Fruit fly (Drosophila melanogaster): ENCODE data around the gene CG33298.

dm6 chr2L:9512401-9513198 lies 17.3 kb downstream of the CG33298 start:
- TF ChIP-seq CG7101 (tag; optimal IDR thresholded peaks at IDR 0.05) = no peak
- TF ChIP-seq toe (GFP tag; optimal IDR thresholded peaks at IDR 0.05) = no peak
- no peak for TF ChIP-seq tj (GFP tag; optimal IDR thresholded peaks at IDR 0.05)
- no peak for TF ChIP-seq CG12768 (GFP tag; optimal IDR thresholded peaks at IDR 0.05)
- TF ChIP-seq cic (GFP tag; optimal IDR thresholded peaks at IDR 0.05) = no peak
- TF ChIP-seq CG33017 (tag; optimal IDR thresholded peaks at IDR 0.05) = no peak
- TF ChIP-seq CG14711 (tag; optimal IDR thresholded peaks at IDR 0.05) = no peak
- TF ChIP-seq bab1 (GFP tag; optimal IDR thresholded peaks at IDR 0.05) = no peak
- peak in 1 of 2 experiments; percentile 8 for TF ChIP-seq cnc (optimal IDR thresholded peaks at IDR 0.05)
- no peak for TF ChIP-seq pad (GFP tag; optimal IDR thresholded peaks at IDR 0.05)
- TF ChIP-seq Mnt (GFP tag; optimal IDR thresholded peaks at IDR 0.05) = no peak
- TF ChIP-seq CG5204 (GFP tag; optimal IDR thresholded peaks at IDR 0.05) = no peak

All from whole organism, adult.